Worm (Caenorhabditis elegans) whole organism, L3 larva: ENCODE results near the gene Y42A5A.5.

Source experiments
- ZK546.5 ChIP-seq: sonication (generic microtip); optimal IDR thresholded peaks from 2 replicates; lab custom pipeline; 2017; ENCODE audit warnings: missing biosample characterization, missing genetic modification characterization
- ama-1 ChIP-seq: fragments of 150-350 bp; optimal IDR thresholded peaks from 2 replicates; lab custom pipeline; 2018
- elt-1 ChIP-seq: fragments of 150-350 bp; optimal IDR thresholded peaks from 2 replicates; lab custom pipeline; 2014; ENCODE audit warnings: missing biosample characterization, missing genetic modification characterization
- elt-3 ChIP-seq, 3 experiments: fragments of 150-350 bp in 1 of 3; sonication (generic microtip) in 2 of 3; optimal IDR thresholded peaks; 2 replicates in 2 of 3; 4 replicates in 1 of 3; lab custom pipeline; 2014 to 2017; ENCODE audit warnings: missing biosample characterization in 3 of 3, missing genetic modification characterization in 3 of 3
- mdl-1 ChIP-seq: fragments of 150-350 bp; optimal IDR thresholded peaks from 2 replicates; lab custom pipeline; 2014; ENCODE audit warnings: missing biosample characterization, missing genetic modification characterization
- unc-39 ChIP-seq: sonication (generic microtip); optimal IDR thresholded peaks from 4 replicates; lab custom pipeline; 2017; ENCODE audit warnings: missing biosample characterization, missing genetic modification characterization
- ztf-11 ChIP-seq: fragments of 150-350 bp; optimal IDR thresholded peaks from 2 replicates; lab custom pipeline; 2014; ENCODE audit warnings: missing biosample characterization, missing genetic modification characterization
- ztf-4 ChIP-seq: fragments of 150-350 bp; optimal IDR thresholded peaks from 2 replicates; lab custom pipeline; 2014; ENCODE audit warnings: missing biosample characterization, missing genetic modification characterization

DNA sequence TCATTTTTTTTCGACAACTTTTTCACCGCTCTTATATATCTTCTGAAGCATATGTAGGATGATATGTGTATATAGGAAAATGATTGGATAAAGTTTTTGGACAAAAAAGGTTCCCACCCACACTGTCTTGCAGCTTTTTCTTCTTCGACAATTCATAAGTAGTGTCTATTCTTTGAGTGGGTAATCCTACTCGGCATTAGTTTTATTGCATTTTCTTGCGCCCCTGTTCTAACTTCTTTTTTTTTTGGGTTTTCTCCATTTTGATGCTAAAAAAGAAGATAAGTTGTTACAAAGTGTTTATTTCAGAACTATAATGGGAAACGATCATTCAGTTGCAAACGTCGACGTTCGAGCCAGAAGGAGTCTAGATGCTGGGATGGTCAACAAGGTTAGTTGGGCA, 24.7 kb upstream of the Y42A5A.5 start, which contains the start of gene glb-3:
- TF ChIP-seq ztf-11 (tag; lab: Kevin White, UChicago) (no peak), ZK546.5 (no peak), mdl-1 (no peak), ztf-4 (tag; lab: Kevin White, UChicago) (no peak), elt-1 (tag; lab: Kevin White, UChicago) (no peak), elt-3 (tag; optimal IDR thresholded peaks at IDR 0.05; lab: Kevin White, UChicago) (no peak), unc-39 (tag; lab: Kevin White, UChicago) (no peak), ama-1 (lab: Kevin White, UChicago) (no peak)
